Fruit fly (Drosophila melanogaster): Measurements from ENCODE around the gene Srp72.

Gene Srp72

DNA sequence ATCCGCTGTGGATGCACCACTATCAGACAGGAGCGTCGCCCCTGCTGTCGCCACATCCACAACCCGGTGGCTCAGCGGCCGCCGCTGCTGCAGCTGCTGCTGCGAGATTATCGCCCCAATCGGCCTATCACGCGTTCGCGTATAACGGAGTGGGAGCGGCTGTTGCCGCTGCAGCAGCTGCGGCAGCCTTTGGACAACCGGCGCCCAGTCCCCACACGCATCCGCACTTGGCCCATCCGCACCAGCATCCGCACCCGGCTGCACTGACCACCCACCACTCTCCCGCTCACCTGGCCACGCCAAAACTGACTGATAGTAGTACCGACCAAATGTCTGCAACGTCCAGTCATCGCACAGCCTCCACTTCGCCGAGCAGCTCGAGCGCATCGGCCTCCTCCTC is 37.6 kb downstream of the Srp72 start:
- TF ChIP-seq CG11294 (GFP tag; IDR thresholded peaks at IDR 0.05) (no peak), svp (GFP tag) (no peak), achi (GFP tag; optimal IDR thresholded peaks at IDR 0.05) (no peak), CG8632 (GFP tag; optimal IDR thresholded peaks at IDR 0.05) (no peak), lz (GFP tag; optimal IDR thresholded peaks at IDR 0.05) (no peak), CG31627 (GFP tag; optimal IDR thresholded peaks at IDR 0.05) (no peak), Hr39 (GFP tag; optimal IDR thresholded peaks at IDR 0.05) (no peak), cyc (GFP tag; optimal IDR thresholded peaks at IDR 0.05) (no peak), Hr38 (GFP tag; optimal IDR thresholded peaks at IDR 0.05) (no peak), Hr4 (GFP tag; optimal IDR thresholded peaks at IDR 0.05) (no peak), Gug (GFP tag; IDR thresholded peaks at IDR 0.05) (no peak), dac (GFP tag; optimal IDR thresholded peaks at IDR 0.05) (no peak), CG7368 (GFP tag; optimal IDR thresholded peaks at IDR 0.05) (no peak)

DNA sequence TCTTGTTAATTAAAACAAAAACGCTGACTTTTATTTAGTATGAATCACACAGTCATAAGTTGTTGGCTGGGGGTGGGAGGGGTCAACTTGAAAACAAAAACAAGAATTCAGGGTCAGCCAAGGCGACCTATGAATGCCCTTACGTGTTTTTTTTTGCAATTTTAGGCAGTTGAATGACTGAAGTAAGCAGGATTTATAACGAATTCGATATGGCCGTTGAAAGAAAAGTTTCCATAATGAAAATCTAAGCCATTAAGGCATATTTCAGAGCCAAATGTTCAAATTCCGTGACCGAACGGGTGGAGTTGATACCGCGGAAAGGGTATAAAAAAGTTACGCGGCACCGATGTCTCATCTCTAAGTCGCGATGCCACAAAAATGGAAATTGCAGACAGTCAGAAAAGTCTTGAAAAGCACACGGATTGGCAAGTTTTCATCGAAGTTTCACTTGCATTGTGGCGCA is 45.5 kb downstream of the Srp72 start:
- TF ChIP-seq salr (GFP tag; optimal IDR thresholded peaks at IDR 0.05) (no peak), cyc (GFP tag; optimal IDR thresholded peaks at IDR 0.05) (no peak), Gug (GFP tag; IDR thresholded peaks at IDR 0.05) (peak; percentile 49), pdm3 (GFP tag; optimal IDR thresholded peaks at IDR 0.05) (no peak), eg (GFP tag; IDR thresholded peaks at IDR 0.05) (no peak; the same call in 1 of the 3 replicates), vri (GFP tag; optimal IDR thresholded peaks at IDR 0.05) (no peak), dac (GFP tag; optimal IDR thresholded peaks at IDR 0.05) (no peak), CG3032 (tag; optimal IDR thresholded peaks at IDR 0.05) (peak; percentile 54), Blimp-1 (GFP tag; optimal IDR thresholded peaks at IDR 0.05) (no peak), CG6276 (GFP tag; optimal IDR thresholded peaks at IDR 0.05) (no peak), CG10669 (GFP tag; optimal IDR thresholded peaks at IDR 0.05) (no peak), CG1621 (tag; optimal IDR thresholded peaks at IDR 0.05) (no peak), Sox14 (GFP tag; optimal IDR thresholded peaks at IDR 0.05) (peak; percentile 90), fd59A (GFP tag; optimal IDR thresholded peaks at IDR 0.05) (peak; percentile 39), Hr39 (GFP tag; optimal IDR thresholded peaks at IDR 0.05) (peak; percentile 84), acj6 (GFP tag; optimal IDR thresholded peaks at IDR 0.05) (peak; percentile 78), Sox102F (GFP tag; optimal IDR thresholded peaks at IDR 0.05) (no peak), CG6808 (GFP tag; optimal IDR thresholded peaks at IDR 0.05) (no peak), spab (GFP tag; optimal IDR thresholded peaks at IDR 0.05) (no peak), CG34406 (GFP tag; optimal IDR thresholded peaks at IDR 0.05) (no peak), CG31627 (GFP tag; optimal IDR thresholded peaks at IDR 0.05) (peak; percentile 77), CG8632 (GFP tag; optimal IDR thresholded peaks at IDR 0.05) (no peak), CG4318 (GFP tag; optimal IDR thresholded peaks at IDR 0.05) (no peak), net (GFP tag; optimal IDR thresholded peaks at IDR 0.05) (no peak), lz (GFP tag; optimal IDR thresholded peaks at IDR 0.05) (peak; percentile 81), Sox15 (GFP tag; optimal IDR thresholded peaks at IDR 0.05) (peak; percentile 53), CG6854 (GFP tag; optimal IDR thresholded peaks at IDR 0.05) (no peak), OdsH (GFP tag; optimal IDR thresholded peaks at IDR 0.05) (no peak), achi (GFP tag; optimal IDR thresholded peaks at IDR 0.05) (no peak), CG6163 (GFP tag; IDR thresholded peaks at IDR 0.05) (peak; percentile 74; the same call in 2 of the 3 replicates), CG11294 (GFP tag; IDR thresholded peaks at IDR 0.05) (peak; percentile 60), ss (GFP tag; optimal IDR thresholded peaks at IDR 0.05) (no peak), Smox (GFP tag; optimal IDR thresholded peaks at IDR 0.05) (no peak), Met (GFP tag; optimal IDR thresholded peaks at IDR 0.05) (no peak), topi (GFP tag; optimal IDR thresholded peaks at IDR 0.05) (no peak), Eip93F (GFP tag; optimal IDR thresholded peaks at IDR 0.05) (no peak), CG9139 (GFP tag; optimal IDR thresholded peaks at IDR 0.05) (no peak), CG11762 (GFP tag; optimal IDR thresholded peaks at IDR 0.05; ENCODE audit: insufficient read depth) (peak; percentile 54), esn (GFP tag; optimal IDR thresholded peaks at IDR 0.05) (peak; percentile 86), CG10631 (GFP tag; optimal IDR thresholded peaks at IDR 0.05) (no peak), Ets96B (tag; optimal IDR thresholded peaks at IDR 0.05) (no peak), fd85E (GFP tag; optimal IDR thresholded peaks at IDR 0.05) (peak; percentile 37), Eip75B (GFP tag; optimal IDR thresholded peaks at IDR 0.05) (no peak), Hr38 (GFP tag; optimal IDR thresholded peaks at IDR 0.05) (no peak), CG8319 (GFP tag; optimal IDR thresholded peaks at IDR 0.05) (no peak), CG32006 (GFP tag; optimal IDR thresholded peaks at IDR 0.05) (no peak)
